Worm (Caenorhabditis elegans): ENCODE results near the gene gcy-21.

Gene gcy-21

DNA sequence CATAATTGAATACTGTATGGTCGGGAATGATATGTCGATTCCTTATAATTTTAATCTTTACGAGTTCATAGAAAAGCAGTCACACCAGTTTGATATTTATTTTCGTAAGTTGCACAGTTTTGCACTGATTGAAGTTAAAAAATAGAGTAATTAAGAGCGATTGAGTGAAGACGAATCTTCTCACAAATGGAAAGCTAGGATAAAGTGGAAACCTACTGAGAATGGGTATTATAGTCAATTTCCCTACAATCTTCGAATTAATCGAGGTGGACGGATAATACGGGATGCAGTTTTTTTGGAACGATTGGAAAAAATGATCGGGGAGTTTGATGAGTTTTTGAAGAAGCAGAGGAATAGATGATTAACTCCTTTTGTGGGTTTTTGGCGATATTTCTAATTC is 18.5 kb upstream of the gcy-21 start, which contains the start of gene F22E5.23 (continued):
- TF ChIP-seq Y95B8A.8 (GFP tag; IDR thresholded peaks at IDR 0.05) = no peak
- no peak for TF ChIP-seq F10E7.11 (tag; optimal IDR thresholded peaks at IDR 0.05)

ce11 chrII:2641777-2642176 is 17.7 kb upstream of the gcy-21 start, which contains the start of gene F22E5.7:
F22E5.7 (plus strand) TSS chrII:2642077.
- TF ChIP-seq F57A8.1 (GFP tag; optimal IDR thresholded peaks at IDR 0.05) = no peak
- TF ChIP-seq cebp-2 (GFP tag; IDR thresholded peaks at IDR 0.05) = no peak
- TF ChIP-seq akir-1 (GFP tag; optimal IDR thresholded peaks at IDR 0.05) = no peak
- no peak for TF ChIP-seq nhr-27 (tag; optimal IDR thresholded peaks at IDR 0.05)
- TF ChIP-seq bed-2 (GFP tag; IDR thresholded peaks at IDR 0.05) = no peak
- no peak for TF ChIP-seq K11D2.4 (GFP tag; IDR thresholded peaks at IDR 0.05)
- TF ChIP-seq let-607 (tag; optimal IDR thresholded peaks at IDR 0.05) = no peak
- no peak for TF ChIP-seq ceh-100 (GFP tag; IDR thresholded peaks at IDR 0.05)
- no peak for TF ChIP-seq nhr-90 (tag; optimal IDR thresholded peaks at IDR 0.05)
- TF ChIP-seq nfyb-1 (GFP tag; IDR thresholded peaks at IDR 0.05) = no peak
- no peak for TF ChIP-seq mes-4 (tag; optimal IDR thresholded peaks at IDR 0.05)
- TF ChIP-seq lin-40 (tag; optimal IDR thresholded peaks at IDR 0.05) = no peak
- no peak for TF ChIP-seq unc-130 (GFP tag; optimal IDR thresholded peaks at IDR 0.05)
- TF ChIP-seq aptf-2 (GFP tag; conservative IDR thresholded peaks at IDR 0.05) = no peak
- no peak for TF ChIP-seq attf-3 (GFP tag; conservative IDR thresholded peaks at IDR 0.05)
- TF ChIP-seq ztf-25 (GFP tag; IDR thresholded peaks at IDR 0.05) = no peak
- no peak for TF ChIP-seq C17E4.6 (GFP tag; IDR thresholded peaks at IDR 0.05)
- TF ChIP-seq Y79H2A.3 (GFP tag; conservative IDR thresholded peaks at IDR 0.05) = no peak
- no peak for TF ChIP-seq snpc-1.3 (tag; optimal IDR thresholded peaks at IDR 0.05; ENCODE audit: insufficient read depth)
- no peak for TF ChIP-seq hlh-12 (tag; optimal IDR thresholded peaks at IDR 0.05)

DNA sequence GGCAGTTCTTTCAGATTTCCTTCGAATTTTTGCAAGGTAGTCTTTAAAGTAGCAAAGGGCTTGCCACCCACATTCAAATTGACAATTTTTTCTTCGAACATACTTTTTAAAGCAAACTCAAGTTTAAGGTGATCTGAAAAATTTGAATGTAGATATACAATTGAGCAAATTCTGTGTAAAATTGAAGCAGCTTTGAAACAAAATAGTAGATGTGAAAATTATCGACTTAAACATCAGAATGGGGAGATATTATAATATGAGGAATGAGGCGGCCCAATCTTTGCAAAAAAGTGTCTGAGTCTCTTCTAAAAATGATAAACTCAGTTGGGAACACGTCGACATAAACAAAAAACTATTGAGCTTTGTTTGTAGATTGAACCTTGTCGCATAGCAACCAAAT is 15.0 kb upstream of the gcy-21 start, which contains the start of gene F22E5.11:
Gene F22E5.11 (minus strand): TSS at position 101 of the 400 bp plus-strand sequence.
- no peak for TF ChIP-seq snpc-3.4 (tag; optimal IDR thresholded peaks at IDR 0.05)
- no peak for TF ChIP-seq lin-54 (GFP tag; optimal IDR thresholded peaks at IDR 0.05)
- TF ChIP-seq ztf-28 (GFP tag; IDR thresholded peaks at IDR 0.05) = no peak
- no peak for TF ChIP-seq sea-2 (GFP tag; IDR thresholded peaks at IDR 0.05)
- TF ChIP-seq attf-3 (GFP tag; conservative IDR thresholded peaks at IDR 0.05) = no peak
- no peak for TF ChIP-seq nfyb-1 (GFP tag; IDR thresholded peaks at IDR 0.05)
- TF ChIP-seq efl-1 (GFP tag; optimal IDR thresholded peaks at IDR 0.05) = no peak
- no peak for TF ChIP-seq attf-6 (GFP tag; IDR thresholded peaks at IDR 0.05)
- no peak for TF ChIP-seq tlf-1 (GFP tag; optimal IDR thresholded peaks at IDR 0.05)
- no peak for TF ChIP-seq hlh-26 (GFP tag; conservative IDR thresholded peaks at IDR 0.05)
- TF ChIP-seq Y56A3A.18 (GFP tag; IDR thresholded peaks at IDR 0.05) = no peak
- no peak for TF ChIP-seq B0336.3 (GFP tag; IDR thresholded peaks at IDR 0.05)
- TF ChIP-seq madf-3 (GFP tag; IDR thresholded peaks at IDR 0.05) = no peak
- no peak for TF ChIP-seq ets-4 (GFP tag; optimal IDR thresholded peaks at IDR 0.05)
- TF ChIP-seq mel-28 (tag; optimal IDR thresholded peaks at IDR 0.05; ENCODE audit: borderline replicate concordance) = no peak
- TF ChIP-seq somi-1 (GFP tag; optimal IDR thresholded peaks at IDR 0.05) = no peak
- TF ChIP-seq lsy-27 (tag; optimal IDR thresholded peaks at IDR 0.05; ENCODE audit: borderline replicate concordance, insufficient read depth) = no peak
- no peak for TF ChIP-seq hmg-20 (GFP tag; IDR thresholded peaks at IDR 0.05)
- no peak for TF ChIP-seq unc-62 (GFP tag; optimal IDR thresholded peaks at IDR 0.05)
- TF ChIP-seq ceh-58 (GFP tag; IDR thresholded peaks at IDR 0.05) = no peak
